Fruit fly (Drosophila melanogaster): ENCODE measurements around the gene CG15042.
A peak's percentile ranks its signal among the peaks of the same experiment; 100 is the strongest.

The CG15042 gene

dm6 chrX:18515988-18516541 is 12.0 kb downstream of the CG15042 start (continued):
- TF ChIP-seq Mes4 (GFP tag; optimal IDR thresholded peaks at IDR 0.05) (no peak), ab (GFP tag; optimal IDR thresholded peaks at IDR 0.05) (no peak), Elba2 (GFP tag; optimal IDR thresholded peaks at IDR 0.05) (peak; percentile 19), CG17912 (GFP tag; optimal IDR thresholded peaks at IDR 0.05) (no peak), CG14014 (GFP tag; IDR thresholded peaks at IDR 0.05) (no peak; the same call in 1 of the 2 replicates), CG8388 (GFP tag; optimal IDR thresholded peaks at IDR 0.05) (no peak), CG14441 (GFP tag; IDR thresholded peaks at IDR 0.05) (0 out of 2 replicates have a peak, but pooled peaks have one; percentile 27), CG10209 (GFP tag; optimal IDR thresholded peaks at IDR 0.05) (peak; percentile 9), CG6254 (GFP tag; optimal IDR thresholded peaks at IDR 0.05) (no peak), lilli (GFP tag; optimal IDR thresholded peaks at IDR 0.05) (no peak), CG9817 (tag; optimal IDR thresholded peaks at IDR 0.05) (peak; percentile 15), Chrac-16 (GFP tag; optimal IDR thresholded peaks at IDR 0.05) (no peak), Opbp (GFP tag; IDR thresholded peaks at IDR 0.05; ENCODE audit: partially characterized antibody) (no peak), CG13123 (GFP tag; optimal IDR thresholded peaks at IDR 0.05) (no peak), CG18764 (GFP tag; optimal IDR thresholded peaks at IDR 0.05) (no peak), rib (GFP tag; IDR thresholded peaks at IDR 0.05) (0 out of 2 replicates have a peak, but pooled peaks have one; percentile 13), so (GFP tag; IDR thresholded peaks at IDR 0.05) (no peak), jing (GFP tag; optimal IDR thresholded peaks at IDR 0.05) (no peak), CG10462 (GFP tag; optimal IDR thresholded peaks at IDR 0.05) (no peak), CG16779 (GFP tag; IDR thresholded peaks at IDR 0.05) (no peak), bsh (GFP tag; optimal IDR thresholded peaks at IDR 0.05) (no peak), Ets97D (GFP tag; optimal IDR thresholded peaks at IDR 0.05) (no peak), zen2 (GFP tag; IDR thresholded peaks at IDR 0.05; ENCODE audit: partially characterized antibody) (no peak), CG14710 (tag; optimal IDR thresholded peaks at IDR 0.05) (peak; percentile 13), zf30C (GFP tag; optimal IDR thresholded peaks at IDR 0.05) (peak; percentile 24), CG43689 (GFP tag; IDR thresholded peaks at IDR 0.05) (no peak), CG12071 (GFP tag; optimal IDR thresholded peaks at IDR 0.05) (no peak), CG11247 (GFP tag; IDR thresholded peaks at IDR 0.05) (no peak), CG9727 (GFP tag; optimal IDR thresholded peaks at IDR 0.05) (no peak), CG3065 (GFP tag; optimal IDR thresholded peaks at IDR 0.05) (no peak), Bdp1 (GFP tag; optimal IDR thresholded peaks at IDR 0.05) (no peak), dysf (GFP tag; IDR thresholded peaks at IDR 0.05) (no peak), trem (tag; optimal IDR thresholded peaks at IDR 0.05) (no peak), vnd (GFP tag; IDR thresholded peaks at IDR 0.05; ENCODE audit: partially characterized antibody) (no peak), Xrp1 (GFP tag; IDR thresholded peaks at IDR 0.05) (no peak), CG33557 (GFP tag; optimal IDR thresholded peaks at IDR 0.05) (no peak), dpn (GFP tag; optimal IDR thresholded peaks at IDR 0.05) (peak in 1 of 2 experiments; percentile 25), Doc2 (GFP tag; IDR thresholded peaks at IDR 0.05) (no peak), ems (GFP tag; optimal IDR thresholded peaks at IDR 0.05) (no peak), zfh2 (GFP tag; optimal IDR thresholded peaks at IDR 0.05) (no peak), CG13287 (GFP tag; IDR thresholded peaks at IDR 0.05; ENCODE audit: partially characterized antibody) (no peak), Med (GFP tag) (peak; percentile 66), CG12769 (tag; optimal IDR thresholded peaks at IDR 0.05) (peak; percentile 13), CG2875 (GFP tag; optimal IDR thresholded peaks at IDR 0.05) (no peak), CG14667 (GFP tag; IDR thresholded peaks at IDR 0.05) (no peak), Kr (GFP tag; optimal IDR thresholded peaks at IDR 0.05) (no peak), grau (tag; optimal IDR thresholded peaks at IDR 0.05) (peak; percentile 35), Bgb (GFP tag; IDR thresholded peaks at IDR 0.05; ENCODE audit: partially characterized antibody) (no peak), Blimp-1 (GFP tag; optimal IDR thresholded peaks at IDR 0.05) (no peak), Gsc (GFP tag; IDR thresholded peaks at IDR 0.05) (no peak), CG17612 (GFP tag; IDR thresholded peaks at IDR 0.05) (no peak)
